Worm (Caenorhabditis elegans) whole organism, late embryonic: Measurements from ENCODE around the gene cdk-11.1.

Source experiments
- ceh-24 ChIP-seq: sonication (generic microtip); optimal IDR thresholded peaks from 2 replicates; lab custom pipeline; 2016; ENCODE audit warnings: mild to moderate bottlenecking, missing genetic modification characterization, missing compliant biosample characterization
- ceh-30 ChIP-seq: fragments of 150-350 bp; optimal IDR thresholded peaks from 2 replicates; lab custom pipeline; 2014; ENCODE audit warnings: missing biosample characterization, missing genetic modification characterization
- ceh-31 ChIP-seq: sonication (generic microtip); optimal IDR thresholded peaks from 2 replicates; lab custom pipeline; 2016; ENCODE audit warnings: missing genetic modification characterization, missing compliant biosample characterization
- dve-1 ChIP-seq: sonication (generic microtip); optimal IDR thresholded peaks from 2 replicates; lab custom pipeline; 2017; ENCODE audit warnings: antibody characterized with exemption, mild to moderate bottlenecking, missing genetic modification characterization, missing compliant biosample characterization
- ets-4 ChIP-seq: sonication (generic microtip); optimal IDR thresholded peaks from 2 replicates; lab custom pipeline; 2016; ENCODE audit warnings: missing genetic modification characterization, missing compliant biosample characterization
- fkh-10 ChIP-seq: fragments of 150-350 bp; optimal IDR thresholded peaks from 2 replicates; lab custom pipeline; 2014; ENCODE audit warnings: missing biosample characterization, missing genetic modification reagents, missing genetic modification characterization
- hlh-13 ChIP-seq: fragments of 200-800 bp; sonication (Bioruptor generic); optimal IDR thresholded peaks from 2 replicates; lab custom pipeline; 2018; ENCODE audit warnings: mild to moderate bottlenecking, missing genetic modification characterization, missing compliant biosample characterization
- hlh-30 ChIP-seq: sonication (generic microtip); optimal IDR thresholded peaks from 2 replicates; lab custom pipeline; 2017; ENCODE audit warnings: antibody characterized with exemption, missing genetic modification characterization, missing compliant biosample characterization; ENCODE audit not compliant: insufficient read depth
- nhr-11 ChIP-seq: fragments of 150-350 bp; optimal IDR thresholded peaks from 2 replicates; lab custom pipeline; 2014; ENCODE audit warnings: missing biosample characterization, missing genetic modification characterization
- pha-4 ChIP-seq: fragments of 150-350 bp; optimal IDR thresholded peaks from 2 replicates; lab custom pipeline; 2018; ENCODE audit warnings: missing biosample characterization, missing genetic modification reagents, missing genetic modification characterization
- pqm-1 ChIP-seq: sonication (generic microtip); optimal IDR thresholded peaks from 2 replicates; lab custom pipeline; 2016; ENCODE audit warnings: missing genetic modification characterization, missing compliant biosample characterization
- sdc-2 ChIP-seq: sonication (generic microtip); optimal IDR thresholded peaks from 2 replicates; lab custom pipeline; 2016; ENCODE audit warnings: missing genotype, missing genetic modification characterization, missing compliant biosample characterization
- sox-4 ChIP-seq: sonication (generic microtip); optimal IDR thresholded peaks from 2 replicates; lab custom pipeline; 2017; ENCODE audit warnings: mild to moderate bottlenecking, missing genetic modification characterization, inconsistent platforms, missing compliant biosample characterization
- unc-86 ChIP-seq: sonication (generic microtip); optimal IDR thresholded peaks from 2 replicates; lab custom pipeline; 2016; ENCODE audit warnings: missing genetic modification characterization, missing compliant biosample characterization

ce11 chrII:7690384-7690783 is 8.7 kb upstream of the cdk-11.1 start, which contains the start of gene pid-1:
- TF ChIP-seq ceh-30 (tag; lab: Kevin White, UChicago) (no peak), ets-4 (tag; lab: Kevin White, UChicago) (no peak), sox-4 (tag; lab: Kevin White, UChicago) (no peak), ceh-31 (no peak), dve-1 (tag; lab: Kevin White, UChicago) (no peak), hlh-13 (no peak), unc-86 (no peak), hlh-30 (tag; lab: Kevin White, UChicago) (no peak), pqm-1 (tag; lab: Kevin White, UChicago) (no peak), fkh-10 (GFP tag; lab: Kevin White, UChicago) (no peak), ceh-24 (tag; lab: Kevin White, UChicago) (no peak), nhr-11 (tag; lab: Kevin White, UChicago) (no peak), pha-4 (tag; lab: Kevin White, UChicago) (no peak), sdc-2 (tag; lab: Kevin White, UChicago) (no peak)
